Fruit fly (Drosophila melanogaster) whole organism, embryonic: ENCODE measurements around the gene ND-39.

Experiments used
- CG11723 ChIP-seq: fragments of 200-800 bp; sonication (Bioruptor generic); optimal IDR thresholded peaks from 2 replicates; lab custom pipeline; 2017; ENCODE audit warnings: missing biosample characterization, mild to moderate bottlenecking, missing genetic modification characterization
- CG1603 ChIP-seq: fragments of 200-800 bp; sonication (Bioruptor generic); optimal IDR thresholded peaks from 2 replicates; lab custom pipeline; 2019; ENCODE audit warnings: missing biosample characterization, mild to moderate bottlenecking, missing genetic modification characterization, moderate library complexity
- CG2120 ChIP-seq: fragments of 200-800 bp; sonication (Bioruptor generic); optimal IDR thresholded peaks from 3 replicates; lab custom pipeline; 2016; ENCODE audit warnings: missing biosample characterization, missing genetic modification characterization
- CG3281 ChIP-seq: fragments of 200-800 bp; sonication (Bioruptor generic); optimal IDR thresholded peaks from 3 replicates; lab custom pipeline; 2017; ENCODE audit warnings: missing biosample characterization, mild to moderate bottlenecking, missing genetic modification characterization
- CHES-1-like ChIP-seq: fragments of 200-800 bp; sonication (Bioruptor generic); optimal IDR thresholded peaks from 2 replicates; lab custom pipeline; 2016; ENCODE audit warnings: missing biosample characterization, missing genetic modification characterization
- Med ChIP-seq: fragments of 200-800 bp; sonication (Bioruptor generic); peaks from one replicate; lab custom pipeline; 2016; ENCODE audit warnings: missing biosample characterization, missing genetic modification characterization, mild to moderate bottlenecking, inconsistent platforms, moderate library complexity
- NK7.1 ChIP-seq: fragments of 200-800 bp; sonication (Bioruptor generic); optimal IDR thresholded peaks from 3 replicates; lab custom pipeline; 2016; ENCODE audit warnings: missing biosample characterization, missing genetic modification characterization
- Sry-β ChIP-seq: fragments of 200-800 bp; sonication (Bioruptor generic); optimal IDR thresholded peaks from 2 replicates; lab custom pipeline; 2018; ENCODE audit warnings: missing biosample characterization, mild to moderate bottlenecking, missing genetic modification characterization, moderate library complexity
- Usf ChIP-seq: fragments of 200-800 bp; sonication (Bioruptor generic); optimal IDR thresholded peaks from 2 replicates; lab custom pipeline; 2017; ENCODE audit warnings: missing genotype, missing biosample characterization, missing genetic modification characterization
- klu ChIP-seq: fragments of 200-800 bp; sonication (Bioruptor generic); IDR thresholded peaks from 2 replicates; pipeline ENCODE4 v1.3.6; 2022; ENCODE audit warnings: missing biosample characterization, missing genetic modification characterization
- pros ChIP-seq: fragments of 200-800 bp; sonication (Bioruptor generic); optimal IDR thresholded peaks from 3 replicates; lab custom pipeline; 2019; ENCODE audit warnings: missing biosample characterization, mild to moderate bottlenecking, missing genetic modification characterization, moderate library complexity
- slp2 ChIP-seq: fragments of 200-800 bp; sonication (Bioruptor generic); optimal IDR thresholded peaks from 2 replicates; lab custom pipeline; 2016; ENCODE audit warnings: missing biosample characterization, missing genetic modification characterization
- sqz ChIP-seq: fragments of 200-800 bp; sonication (Bioruptor generic); optimal IDR thresholded peaks from 3 replicates; lab custom pipeline; 2018; ENCODE audit warnings: missing biosample characterization, mild to moderate bottlenecking, missing genetic modification characterization
- ssp ChIP-seq: fragments of 200-800 bp; sonication (Bioruptor generic); IDR thresholded peaks from 2 replicates; pipeline ENCODE4 v1.3.6; 2022; ENCODE audit warnings: missing biosample characterization, missing genetic modification characterization

dm6 chr3L:20446030-20446429 lies 45.9 kb upstream of the ND-39 start:
- TF ChIP-seq Sry-β (GFP tag; lab: Kevin White, UChicago) (no peak), CHES-1-like (GFP tag; lab: Kevin White, UChicago) (no peak), CG11723 (GFP tag; lab: Kevin White, UChicago) (no peak), CG2120 (GFP tag; lab: Kevin White, UChicago) (no peak), pros (no peak), CG3281 (GFP tag; lab: Kevin White, UChicago) (no peak), CG1603 (tag; lab: Kevin White, UChicago) (no peak), sqz (GFP tag; lab: Kevin White, UChicago) (no peak), slp2 (GFP tag; lab: Kevin White, UChicago) (no peak), NK7.1 (no peak), ssp (GFP tag; lab: Robert Waterston, UW) (no peak), klu (GFP tag; lab: Robert Waterston, UW) (no peak), Usf (GFP tag; lab: Kevin White, UChicago) (no peak), Med (GFP tag; lab: Kevin White, UChicago) (peak; percentile 34)
